Worm (Caenorhabditis elegans) whole organism, early embryonic: ENCODE results near the gene F12A10.6.

Source experiments
- F13C5.2 ChIP-seq: sonication (generic microtip); optimal IDR thresholded peaks from 2 replicates; lab custom pipeline; 2017; ENCODE audit warnings: mild to moderate bottlenecking, missing genetic modification characterization, inconsistent platforms, missing compliant biosample characterization
- aly-1 ChIP-seq: sonication (generic microtip); optimal IDR thresholded peaks from 2 replicates; lab custom pipeline; 2016; ENCODE audit warnings: missing genetic modification characterization, missing compliant biosample characterization
- ama-1 ChIP-seq: fragments of 150-350 bp; optimal IDR thresholded peaks from 2 replicates; lab custom pipeline; 2014
- ceh-13 ChIP-seq: fragments of 200-800 bp; sonication (Bioruptor generic); optimal IDR thresholded peaks from 2 replicates; lab custom pipeline; 2018; ENCODE audit warnings: mild to moderate bottlenecking, missing genetic modification characterization, missing compliant biosample characterization
- ceh-36 ChIP-seq: sonication (generic microtip); optimal IDR thresholded peaks from 2 replicates; lab custom pipeline; 2016; ENCODE audit warnings: missing genetic modification characterization, inconsistent platforms, missing compliant biosample characterization
- ets-7 ChIP-seq: sonication (generic microtip); optimal IDR thresholded peaks from 2 replicates; lab custom pipeline; 2016; ENCODE audit warnings: missing genotype, missing genetic modification characterization, missing compliant biosample characterization
- flt-1 ChIP-seq: fragments of 200-800 bp; sonication (Bioruptor generic); IDR thresholded peaks from 2 replicates; pipeline ENCODE4 v1.3.6; 2022; ENCODE audit warnings: missing genetic modification characterization, missing compliant biosample characterization
- hnd-1 ChIP-seq: sonication (generic microtip); optimal IDR thresholded peaks from 2 replicates; lab custom pipeline; 2016; ENCODE audit warnings: missing genetic modification characterization, missing compliant biosample characterization
- pes-1 ChIP-seq: fragments of 200-800 bp; sonication (Bioruptor generic); IDR thresholded peaks from 2 replicates; pipeline ENCODE4 v1.3.6; 2022; ENCODE audit warnings: missing genetic modification reagents, missing genetic modification characterization, missing compliant biosample characterization
- sea-1 ChIP-seq: fragments of 200-800 bp; sonication (Bioruptor generic); conservative IDR thresholded peaks from 2 replicates; pipeline ENCODE4 v1.3.6; 2022; ENCODE audit warnings: missing genetic modification characterization, missing compliant biosample characterization
- tbx-11 ChIP-seq: fragments of 200-800 bp; sonication (Bioruptor generic); IDR thresholded peaks from 2 replicates; pipeline ENCODE4 v1.3.6; 2022; ENCODE audit warnings: missing genetic modification characterization, missing compliant biosample characterization

- no peak for TF ChIP-seq ama-1 (lab: Kevin White, UChicago)
- TF ChIP-seq aly-1 (tag; lab: Kevin White, UChicago), result no peak
- no peak for TF ChIP-seq sea-1
- no peak for TF ChIP-seq flt-1 (GFP tag; lab: Robert Waterston, UW)
- TF ChIP-seq pes-1 (GFP tag; lab: Robert Waterston, UW), result no peak
- TF ChIP-seq ets-7 (tag; lab: Kevin White, UChicago), result no peak
- no peak for TF ChIP-seq tbx-11
- no peak for TF ChIP-seq hnd-1 (tag; lab: Kevin White, UChicago)
- TF ChIP-seq ceh-13 (GFP tag; lab: Kevin White, UChicago), result no peak
- no peak for TF ChIP-seq ceh-36 (tag; lab: Kevin White, UChicago)
- no peak for TF ChIP-seq F13C5.2 (tag; lab: Kevin White, UChicago)
These were observed 6.2 kb upstream of the F12A10.6 start, which contains the start of gene fzy-1 for ce11 chrII:5500470-5500869.
